Worm (Caenorhabditis elegans): ENCODE data around the gene div-1.
"Not testable (repeated sequence)": the region's sequence is repeated elsewhere in the genome, so short reads cannot be mapped to it uniquely, and the experiment has no call there.

DNA sequence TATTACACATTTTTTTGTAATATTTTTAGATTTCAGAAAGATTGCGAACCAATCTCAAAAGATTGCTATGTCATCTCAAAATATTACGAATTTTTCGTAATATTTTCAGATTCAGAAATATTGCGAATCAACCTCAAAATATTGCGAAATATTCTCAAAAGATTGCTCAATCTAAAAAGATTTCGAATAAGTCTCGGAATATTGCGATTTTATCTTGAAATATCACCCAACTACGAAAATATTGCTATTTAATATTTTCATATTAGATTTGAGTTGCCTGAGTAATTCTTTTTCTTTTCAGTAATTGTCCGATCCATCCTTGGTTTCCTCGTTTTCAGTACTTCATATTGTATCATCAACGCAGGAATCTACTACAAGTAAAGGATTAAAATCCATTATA, 26.5 kb downstream of the div-1 start, which contains the start of gene Y70G10A.4:
- TF ChIP-seq snpc-4 (tag; optimal IDR thresholded peaks at IDR 0.05); M03D4.4 (tag; optimal IDR thresholded peaks at IDR 0.05); lin-13 (tag; optimal IDR thresholded peaks at IDR 0.05); lsy-2 (tag; optimal IDR thresholded peaks at IDR 0.05); ztf-11 (tag; optimal IDR thresholded peaks at IDR 0.05); elt-3 (tag; optimal IDR thresholded peaks at IDR 0.05); unc-39 (tag; optimal IDR thresholded peaks at IDR 0.05); nhr-237 (tag; optimal IDR thresholded peaks at IDR 0.05); zip-8 (tag; optimal IDR thresholded peaks at IDR 0.05); nhr-2 (tag; optimal IDR thresholded peaks at IDR 0.05); nhr-12 (tag; optimal IDR thresholded peaks at IDR 0.05); ces-1 (GFP tag; optimal IDR thresholded peaks at IDR 0.05); ceh-83 (GFP tag; optimal IDR thresholded peaks at IDR 0.05); elt-1 (tag; optimal IDR thresholded peaks at IDR 0.05; ENCODE audit: borderline replicate concordance, insufficient read depth): not testable (repeated sequence)

All from whole organism, mixed stage, embryonic.